Fruit fly (Drosophila melanogaster) whole organism, prepupa: ENCODE data around the gene CG13046.

Experiments
- CG10631 ChIP-seq: fragments of 200-800 bp; sonication (Bioruptor generic); optimal IDR thresholded peaks from 2 replicates; lab custom pipeline; 2016; ENCODE audit warnings: missing biosample characterization, missing genetic modification characterization
- CG11762 ChIP-seq: fragments of 200-800 bp; sonication (Bioruptor generic); optimal IDR thresholded peaks from 3 replicates; lab custom pipeline; 2016; ENCODE audit warnings: missing biosample characterization, missing genetic modification characterization; ENCODE audit not compliant: insufficient read depth
- CG11902 ChIP-seq: fragments of 200-800 bp; sonication (Bioruptor generic); optimal IDR thresholded peaks from 3 replicates; lab custom pipeline; 2016; ENCODE audit warnings: missing biosample characterization, missing genetic modification characterization
- CG3032 ChIP-seq: fragments of 200-800 bp; optimal IDR thresholded peaks from 2 replicates; lab custom pipeline; 2019; ENCODE audit warnings: missing biosample characterization, mild to moderate bottlenecking, missing genetic modification characterization, moderate library complexity
- CG31627 ChIP-seq: fragments of 200-800 bp; sonication (Bioruptor generic); optimal IDR thresholded peaks from 3 replicates; lab custom pipeline; 2016; ENCODE audit warnings: missing biosample characterization, missing genetic modification characterization
- CG34406 ChIP-seq: fragments of 200-800 bp; sonication (Bioruptor generic); optimal IDR thresholded peaks from 3 replicates; lab custom pipeline; 2016; ENCODE audit warnings: missing biosample characterization, missing genetic modification characterization
- CG6276 ChIP-seq: fragments of 200-800 bp; sonication (Bioruptor generic); optimal IDR thresholded peaks from 2 replicates; lab custom pipeline; 2017; ENCODE audit warnings: missing biosample characterization, mild to moderate bottlenecking, missing genetic modification characterization
- CG6792 ChIP-seq: fragments of 200-800 bp; sonication (Bioruptor generic); optimal IDR thresholded peaks from 3 replicates; lab custom pipeline; 2016; ENCODE audit warnings: missing biosample characterization, missing genetic modification characterization
- CG6808 ChIP-seq: fragments of 200-800 bp; sonication (Bioruptor generic); optimal IDR thresholded peaks from 3 replicates; lab custom pipeline; 2017; ENCODE audit warnings: missing biosample characterization, missing genetic modification characterization, mild to moderate bottlenecking, moderate library complexity, missing genetic modification reagents
- CG7368 ChIP-seq: fragments of 200-800 bp; sonication (Bioruptor generic); optimal IDR thresholded peaks from 3 replicates; lab custom pipeline; 2016; ENCODE audit warnings: missing biosample characterization, missing genetic modification characterization
- CG8319 ChIP-seq: fragments of 200-800 bp; sonication (Bioruptor generic); optimal IDR thresholded peaks from 3 replicates; lab custom pipeline; 2016; ENCODE audit warnings: missing biosample characterization, missing genetic modification characterization
- CG9139 ChIP-seq: fragments of 200-800 bp; sonication (Bioruptor generic); optimal IDR thresholded peaks from 3 replicates; lab custom pipeline; 2017; ENCODE audit warnings: missing biosample characterization, mild to moderate bottlenecking, missing genetic modification characterization
- Eip78C ChIP-seq: fragments of 200-800 bp; sonication (Bioruptor generic); peaks from one replicate; lab custom pipeline; 2016; ENCODE audit warnings: missing biosample characterization, missing genetic modification characterization
- Eip93F ChIP-seq: fragments of 200-800 bp; sonication (Bioruptor generic); optimal IDR thresholded peaks from 2 replicates; lab custom pipeline; 2016; ENCODE audit warnings: missing biosample characterization, mild to moderate bottlenecking, missing genetic modification characterization
- Ets21C ChIP-seq: fragments of 200-800 bp; sonication (Bioruptor generic); optimal IDR thresholded peaks from 3 replicates; lab custom pipeline; 2016; ENCODE audit warnings: missing biosample characterization, missing genetic modification characterization
- Ets96B ChIP-seq: fragments of 200-800 bp; optimal IDR thresholded peaks from 2 replicates; lab custom pipeline; 2019; ENCODE audit warnings: missing biosample characterization, mild to moderate bottlenecking, missing genetic modification characterization, moderate library complexity
- Gug ChIP-seq: fragments of 200-800 bp; sonication (Bioruptor generic); IDR thresholded peaks from 2 replicates; pipeline ENCODE4 v1.3.6; 2022; ENCODE audit warnings: missing biosample characterization, missing genetic modification characterization
- Hr38 ChIP-seq: sonication (Bioruptor generic); optimal IDR thresholded peaks from 2 replicates; lab custom pipeline; 2016; ENCODE audit warnings: missing biosample characterization, missing genetic modification characterization
- Hr39 ChIP-seq: fragments of 200-800 bp; sonication (Bioruptor generic); optimal IDR thresholded peaks from 2 replicates; lab custom pipeline; 2016; ENCODE audit warnings: missing biosample characterization, missing genetic modification characterization
- OdsH ChIP-seq: fragments of 200-800 bp; sonication (Bioruptor generic); optimal IDR thresholded peaks from 3 replicates; lab custom pipeline; 2016; ENCODE audit warnings: missing biosample characterization, missing genetic modification characterization
- achi ChIP-seq: fragments of 200-800 bp; sonication (Bioruptor generic); optimal IDR thresholded peaks from 3 replicates; lab custom pipeline; 2016; ENCODE audit warnings: missing biosample characterization, missing genetic modification characterization
- acj6 ChIP-seq: fragments of 200-800 bp; sonication (Bioruptor generic); optimal IDR thresholded peaks from 3 replicates; lab custom pipeline; 2016; ENCODE audit warnings: missing biosample characterization, missing genetic modification characterization
- cyc ChIP-seq: fragments of 200-800 bp; sonication (Bioruptor generic); optimal IDR thresholded peaks from 3 replicates; lab custom pipeline; 2016; ENCODE audit warnings: missing biosample characterization, missing genetic modification characterization
- dsx ChIP-seq: fragments of 200-800 bp; optimal IDR thresholded peaks from 3 replicates; lab custom pipeline; 2019; ENCODE audit warnings: missing biosample characterization, mild to moderate bottlenecking, missing genetic modification characterization, moderate library complexity; ENCODE audit not compliant: poor library complexity, severe bottlenecking
- eg ChIP-seq: fragments of 200-800 bp; sonication (Bioruptor generic); IDR thresholded peaks from 3 replicates; pipeline ENCODE4 v1.3.6; 2022; ENCODE audit warnings: missing biosample characterization, missing genetic modification characterization
- esn ChIP-seq: fragments of 200-800 bp; sonication (Bioruptor generic); optimal IDR thresholded peaks from 2 replicates; lab custom pipeline; 2016; ENCODE audit warnings: missing biosample characterization, mild to moderate bottlenecking, missing genetic modification characterization, moderate library complexity
- fkh ChIP-seq: fragments of 200-800 bp; sonication (Bioruptor generic); optimal IDR thresholded peaks from 3 replicates; lab custom pipeline; 2017; ENCODE audit warnings: missing biosample characterization, mild to moderate bottlenecking, missing genetic modification characterization, moderate library complexity
- net ChIP-seq: fragments of 200-800 bp; sonication (Bioruptor generic); optimal IDR thresholded peaks from 3 replicates; lab custom pipeline; 2016; ENCODE audit warnings: missing biosample characterization, missing genetic modification characterization
- pdm3 ChIP-seq: fragments of 200-800 bp; sonication (Bioruptor generic); optimal IDR thresholded peaks from 3 replicates; lab custom pipeline; 2016; ENCODE audit warnings: missing biosample characterization, missing genetic modification characterization
- spab ChIP-seq: fragments of 200-800 bp; sonication (Bioruptor generic); optimal IDR thresholded peaks from 2 replicates; lab custom pipeline; 2017; ENCODE audit warnings: missing biosample characterization, mild to moderate bottlenecking, missing genetic modification characterization, missing genetic modification reagents
- ss ChIP-seq, 2 experiments: fragments of 200-800 bp; sonication (Bioruptor generic); optimal IDR thresholded peaks; 2 replicates in 1 of 2; 3 replicates in 1 of 2; lab custom pipeline; 2017 to 2018; ENCODE audit warnings: mild to moderate bottlenecking in 2 of 2, missing biosample characterization in 2 of 2, missing genetic modification characterization in 2 of 2, moderate library complexity in 1 of 2
- svp ChIP-seq: fragments of 200-800 bp; sonication (Bioruptor generic); peaks from one replicate; lab custom pipeline; 2016; ENCODE audit warnings: missing biosample characterization, missing genetic modification characterization
- topi ChIP-seq: fragments of 200-800 bp; sonication (Bioruptor generic); optimal IDR thresholded peaks from 3 replicates; lab custom pipeline; 2016; ENCODE audit warnings: missing biosample characterization, missing genetic modification characterization
- vri ChIP-seq: fragments of 200-800 bp; sonication (Bioruptor generic); optimal IDR thresholded peaks from 3 replicates; lab custom pipeline; 2016; ENCODE audit warnings: missing biosample characterization, mild to moderate bottlenecking, missing genetic modification characterization

CG13046 gene

DNA sequence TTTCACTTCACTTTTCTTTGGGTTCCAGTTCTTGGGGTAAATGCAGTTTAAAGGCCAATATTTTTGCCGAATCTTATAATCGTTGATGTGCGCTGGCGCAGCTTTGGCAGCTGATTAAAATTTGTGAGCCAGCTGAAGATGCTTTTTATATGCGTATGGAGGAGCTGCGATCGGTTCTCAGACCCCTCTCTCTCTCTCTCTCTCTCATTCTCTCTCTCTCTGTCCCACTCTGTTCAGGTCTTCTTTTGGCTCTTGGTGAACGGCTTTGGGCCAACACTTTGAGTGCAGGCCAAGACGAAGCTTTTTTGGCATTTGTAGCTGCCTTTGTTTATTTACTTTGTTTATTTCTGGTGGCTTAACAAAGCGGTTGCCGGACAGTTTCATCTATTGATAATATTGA lies at the start of gene CG13046:
Gene CG13046, minus strand, starts transcription at position 101 of the 400 bp plus-strand sequence.
- no peak for TF ChIP-seq CG10631 (GFP tag; lab: Kevin White, UChicago)

DNA sequence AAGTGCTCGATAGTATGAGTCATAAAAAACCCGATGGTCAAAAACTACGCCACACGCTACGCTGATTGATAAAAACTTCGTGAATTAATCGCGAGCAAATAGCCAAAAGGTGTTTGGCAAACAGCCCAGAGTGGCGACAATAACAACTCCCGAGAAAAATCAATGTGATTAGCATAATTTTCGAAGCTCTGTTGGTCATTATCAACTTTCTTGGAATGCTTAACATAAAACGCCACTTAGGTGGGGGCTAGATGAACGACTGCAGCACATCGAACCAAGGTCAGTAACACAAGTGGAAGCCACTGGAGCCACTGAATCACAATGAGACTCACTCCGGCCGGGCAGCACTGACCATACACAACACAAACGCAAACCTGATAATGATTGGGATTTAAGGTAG lies 49.5 kb upstream of the CG13046 start:
- TF ChIP-seq CG34406 (GFP tag; lab: Kevin White, UChicago), result no peak
- TF ChIP-seq Hr39 (GFP tag; lab: Kevin White, UChicago), result no peak
- TF ChIP-seq acj6, result no peak
- no peak for TF ChIP-seq CG9139 (GFP tag; lab: Kevin White, UChicago)
- TF ChIP-seq Eip93F (GFP tag; lab: Kevin White, UChicago), result no peak
- no peak for TF ChIP-seq CG7368 (GFP tag; lab: Kevin White, UChicago)
- TF ChIP-seq fkh (GFP tag; lab: Kevin White, UChicago), result no peak
- TF ChIP-seq pdm3 (GFP tag; lab: Kevin White, UChicago), result no peak
- no peak for TF ChIP-seq svp (GFP tag; lab: Kevin White, UChicago)
- no peak for TF ChIP-seq CG11902 (GFP tag; lab: Kevin White, UChicago)
- TF ChIP-seq cyc, result no peak
- TF ChIP-seq Ets96B (tag; lab: Kevin White, UChicago), result no peak
- TF ChIP-seq vri (GFP tag; lab: Kevin White, UChicago), result no peak
- no peak for TF ChIP-seq ss (GFP tag; optimal IDR thresholded peaks at IDR 0.05; lab: Kevin White, UChicago)
- TF ChIP-seq CG11762 (GFP tag; lab: Kevin White, UChicago), result no peak
- no peak for TF ChIP-seq CG31627 (GFP tag; lab: Kevin White, UChicago)
- no peak for TF ChIP-seq achi (GFP tag; lab: Kevin White, UChicago)
- no peak for TF ChIP-seq CG10631 (GFP tag; lab: Kevin White, UChicago)
- no peak for TF ChIP-seq CG6276 (GFP tag; lab: Kevin White, UChicago)

DNA sequence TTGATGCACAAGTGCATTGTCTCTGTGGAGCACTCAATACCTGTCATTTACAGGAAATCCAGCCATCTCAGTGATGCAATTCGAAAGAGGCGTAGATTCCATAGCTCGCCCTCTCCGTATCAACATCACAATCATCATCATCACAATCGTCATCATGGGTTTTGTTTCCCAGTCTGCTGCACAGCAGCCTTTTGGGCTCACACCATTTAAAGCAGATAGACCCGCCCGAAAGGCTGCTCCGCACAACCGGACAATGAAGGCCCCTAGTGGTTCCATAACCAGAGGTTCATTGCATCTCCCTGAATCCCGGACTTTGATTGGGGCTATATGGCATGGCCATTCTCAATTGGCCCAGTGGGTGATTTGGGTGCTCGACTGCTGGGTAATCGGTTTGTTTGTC lies 46.7 kb upstream of the CG13046 start:
- TF ChIP-seq fkh (GFP tag; lab: Kevin White, UChicago), result no peak
- no peak for TF ChIP-seq dsx (GFP tag; lab: Kevin White, UChicago)
- no peak for TF ChIP-seq CG6792
- TF ChIP-seq Eip93F (GFP tag; lab: Kevin White, UChicago), result no peak
- no peak for TF ChIP-seq CG3032 (tag; lab: Kevin White, UChicago)
- no peak for TF ChIP-seq esn (GFP tag; lab: Kevin White, UChicago)
- TF ChIP-seq eg, result 0 out of 3 replicates have a peak, but pooled peaks have one; percentile 32
- peak; percentile 41 for TF ChIP-seq Eip78C (GFP tag; lab: Kevin White, UChicago)

DNA sequence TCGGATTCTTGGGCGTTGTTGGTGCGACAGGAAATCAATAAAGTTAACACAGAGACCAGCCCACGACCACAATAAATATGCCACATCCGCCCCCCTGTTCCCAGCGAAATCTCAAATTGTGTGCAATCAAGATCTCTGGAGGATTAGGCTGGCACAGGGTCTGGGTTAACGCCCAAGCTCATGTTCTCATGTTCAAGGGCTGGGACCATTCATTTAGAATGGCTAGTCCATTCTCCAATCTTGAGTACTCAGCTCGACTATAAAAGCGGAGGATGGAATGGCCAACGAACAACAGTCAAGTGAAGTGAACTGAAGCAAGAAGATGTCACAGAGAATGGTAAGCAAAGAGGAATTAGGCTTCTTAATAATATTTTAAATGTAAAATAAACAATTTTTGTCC lies 44.8 kb upstream of the CG13046 start, which contains the start of gene CG13056:
Gene CG13056, plus strand, starts transcription at position 301 of the 400 bp plus-strand sequence.
- TF ChIP-seq Ets21C (GFP tag; lab: Kevin White, UChicago) (no peak), Eip93F (GFP tag; lab: Kevin White, UChicago) (no peak), spab (GFP tag; lab: Kevin White, UChicago) (no peak), OdsH (GFP tag; lab: Kevin White, UChicago) (no peak), CG6808 (GFP tag; lab: Kevin White, UChicago) (no peak), achi (GFP tag; lab: Kevin White, UChicago) (no peak), topi (GFP tag; lab: Kevin White, UChicago) (no peak), Hr38 (GFP tag; lab: Kevin White, UChicago) (no peak), CG9139 (GFP tag; lab: Kevin White, UChicago) (no peak), Hr39 (GFP tag; lab: Kevin White, UChicago) (no peak), CG8319 (GFP tag; lab: Kevin White, UChicago) (no peak), acj6 (no peak), Gug (no peak), net (no peak)
